Worm (Caenorhabditis elegans) whole organism, early embryonic: ENCODE data around the gene sru-35.
A peak's percentile ranks its signal among the peaks of the same experiment; 100 is the strongest.

Source experiments
- B0310.2 ChIP-seq: sonication (generic microtip); optimal IDR thresholded peaks from 2 replicates; lab custom pipeline; 2016; ENCODE audit warnings: mild to moderate bottlenecking, missing genetic modification characterization, missing compliant biosample characterization
- F13C5.2 ChIP-seq: sonication (generic microtip); optimal IDR thresholded peaks from 2 replicates; lab custom pipeline; 2017; ENCODE audit warnings: mild to moderate bottlenecking, missing genetic modification characterization, inconsistent platforms, missing compliant biosample characterization
- aly-1 ChIP-seq: sonication (generic microtip); optimal IDR thresholded peaks from 2 replicates; lab custom pipeline; 2016; ENCODE audit warnings: missing genetic modification characterization, missing compliant biosample characterization
- ama-1 ChIP-seq: fragments of 150-350 bp; optimal IDR thresholded peaks from 2 replicates; lab custom pipeline; 2014
- ceh-13 ChIP-seq: fragments of 200-800 bp; sonication (Bioruptor generic); optimal IDR thresholded peaks from 2 replicates; lab custom pipeline; 2018; ENCODE audit warnings: mild to moderate bottlenecking, missing genetic modification characterization, missing compliant biosample characterization
- ceh-36 ChIP-seq: sonication (generic microtip); optimal IDR thresholded peaks from 2 replicates; lab custom pipeline; 2016; ENCODE audit warnings: missing genetic modification characterization, inconsistent platforms, missing compliant biosample characterization
- ets-7 ChIP-seq: sonication (generic microtip); optimal IDR thresholded peaks from 2 replicates; lab custom pipeline; 2016; ENCODE audit warnings: missing genotype, missing genetic modification characterization, missing compliant biosample characterization
- flt-1 ChIP-seq: fragments of 200-800 bp; sonication (Bioruptor generic); IDR thresholded peaks from 2 replicates; pipeline ENCODE4 v1.3.6; 2022; ENCODE audit warnings: missing genetic modification characterization, missing compliant biosample characterization
- hmbx-1 ChIP-seq: sonication (generic microtip); optimal IDR thresholded peaks from 2 replicates; lab custom pipeline; 2016; ENCODE audit warnings: mild to moderate bottlenecking, missing genetic modification characterization, missing compliant biosample characterization
- hmg-4 ChIP-seq: fragments of 200-800 bp; sonication (Bioruptor generic); optimal IDR thresholded peaks from 2 replicates; lab custom pipeline; 2018; ENCODE audit warnings: mild to moderate bottlenecking, missing genetic modification characterization, missing compliant biosample characterization
- hnd-1 ChIP-seq: sonication (generic microtip); optimal IDR thresholded peaks from 2 replicates; lab custom pipeline; 2016; ENCODE audit warnings: missing genetic modification characterization, missing compliant biosample characterization
- pes-1 ChIP-seq: fragments of 200-800 bp; sonication (Bioruptor generic); IDR thresholded peaks from 2 replicates; pipeline ENCODE4 v1.3.6; 2022; ENCODE audit warnings: missing genetic modification reagents, missing genetic modification characterization, missing compliant biosample characterization
- scrt-1 ChIP-seq: fragments of 200-800 bp; sonication (Bioruptor generic); IDR thresholded peaks from 2 replicates; pipeline ENCODE4 v1.3.6; 2022; ENCODE audit warnings: missing genetic modification characterization, missing compliant biosample characterization
- sea-1 ChIP-seq: fragments of 200-800 bp; sonication (Bioruptor generic); conservative IDR thresholded peaks from 2 replicates; pipeline ENCODE4 v1.3.6; 2022; ENCODE audit warnings: missing genetic modification characterization, missing compliant biosample characterization
- tbx-11 ChIP-seq: fragments of 200-800 bp; sonication (Bioruptor generic); IDR thresholded peaks from 2 replicates; pipeline ENCODE4 v1.3.6; 2022; ENCODE audit warnings: missing genetic modification characterization, missing compliant biosample characterization
- tbx-37 ChIP-seq: fragments of 200-800 bp; sonication (Bioruptor generic); conservative IDR thresholded peaks from 2 replicates; pipeline ENCODE4 v1.3.6; 2022; ENCODE audit warnings: missing genetic modification reagents, missing genetic modification characterization, missing compliant biosample characterization
- tra-4 ChIP-seq: sonication (generic microtip); optimal IDR thresholded peaks from 2 replicates; lab custom pipeline; 2017; ENCODE audit warnings: missing genetic modification characterization, missing compliant biosample characterization

The sru-35 gene

ce11 chrIV:8790144-8790543, at the start of gene sru-35:
Gene sru-35, minus strand, starts transcription at chrIV:8790244.
- no peak for TF ChIP-seq B0310.2 (tag; lab: Kevin White, UChicago)
- TF ChIP-seq hmbx-1 (tag; lab: Kevin White, UChicago) = no peak
- no peak for TF ChIP-seq tra-4 (tag; lab: Kevin White, UChicago)
- TF ChIP-seq ceh-36 (tag; lab: Kevin White, UChicago) = no peak
- TF ChIP-seq scrt-1 = no peak
- TF ChIP-seq ets-7 (tag; lab: Kevin White, UChicago) = no peak
- TF ChIP-seq hnd-1 (tag; lab: Kevin White, UChicago) = no peak
- TF ChIP-seq aly-1 = no peak
- TF ChIP-seq tbx-37 (GFP tag; lab: Robert Waterston, UW) = no peak
- no peak for TF ChIP-seq ceh-13
- no peak for TF ChIP-seq flt-1 (GFP tag; lab: Robert Waterston, UW)
- no peak for TF ChIP-seq tbx-11 (GFP tag; lab: Robert Waterston, UW)
- TF ChIP-seq sea-1 (GFP tag; lab: Robert Waterston, UW) = no peak
- no peak for TF ChIP-seq hmg-4 (GFP tag; lab: Kevin White, UChicago)
- no peak for TF ChIP-seq F13C5.2 (tag; lab: Kevin White, UChicago)
- TF ChIP-seq ama-1 (lab: Kevin White, UChicago) = no peak
- no peak for TF ChIP-seq pes-1 (GFP tag; lab: Robert Waterston, UW)

- TF ChIP-seq F13C5.2 (tag; lab: Kevin White, UChicago) = no peak
- no peak for TF ChIP-seq ama-1 (lab: Kevin White, UChicago)
- no peak for TF ChIP-seq ets-7 (tag; lab: Kevin White, UChicago)
- no peak for TF ChIP-seq tbx-37 (GFP tag; lab: Robert Waterston, UW)
- no peak for TF ChIP-seq scrt-1
- no peak for TF ChIP-seq ceh-36 (tag; lab: Kevin White, UChicago)
- no peak for TF ChIP-seq ceh-13
- no peak for TF ChIP-seq hnd-1 (tag; lab: Kevin White, UChicago)
- TF ChIP-seq B0310.2 (tag; lab: Kevin White, UChicago) = no peak
- TF ChIP-seq aly-1 = no peak
- no peak for TF ChIP-seq tbx-11 (GFP tag; lab: Robert Waterston, UW)
- no peak for TF ChIP-seq hmg-4 (GFP tag; lab: Kevin White, UChicago)
- TF ChIP-seq tra-4 (tag; lab: Kevin White, UChicago) = no peak
- no peak for TF ChIP-seq hmbx-1 (tag; lab: Kevin White, UChicago)
Measured at ce11 chrIV:8830591-8830990, 40.5 kb upstream of the sru-35 start, which contains the start of gene T28C6.8. Gene T28C6.8, minus strand, starts transcription at chrIV:8830727.

ce11 chrIV:8827500-8827899, 37.5 kb upstream of the sru-35 start, which contains the start of gene T28C6.7:
Gene T28C6.7, plus strand, starts transcription at chrIV:8827800.
- TF ChIP-seq B0310.2 (tag; lab: Kevin White, UChicago) (no peak), ceh-13 (no peak), tra-4 (tag; lab: Kevin White, UChicago) (no peak), flt-1 (GFP tag; lab: Robert Waterston, UW) (no peak)

- 0 out of 2 replicates have a peak, but pooled peaks have one; percentile 14 for TF ChIP-seq tbx-37 (GFP tag; lab: Robert Waterston, UW)
- TF ChIP-seq scrt-1 = 0 out of 2 replicates have a peak, but pooled peaks have one; percentile 33
- no peak for TF ChIP-seq pes-1 (GFP tag; lab: Robert Waterston, UW)
- TF ChIP-seq B0310.2 (tag; lab: Kevin White, UChicago) = no peak
- TF ChIP-seq F13C5.2 (tag; lab: Kevin White, UChicago) = peak; percentile 35
Measured at ce11 chrIV:8826606-8827000, 36.6 kb upstream of the sru-35 start.

- no peak for TF ChIP-seq tbx-37 (GFP tag; lab: Robert Waterston, UW)
- TF ChIP-seq ets-7 (tag; lab: Kevin White, UChicago) = no peak
- TF ChIP-seq pes-1 (GFP tag; lab: Robert Waterston, UW) = no peak
- TF ChIP-seq hnd-1 (tag; lab: Kevin White, UChicago) = no peak
- TF ChIP-seq F13C5.2 (tag; lab: Kevin White, UChicago) = no peak
- no peak for TF ChIP-seq sea-1 (GFP tag; lab: Robert Waterston, UW)
- TF ChIP-seq ceh-36 (tag; lab: Kevin White, UChicago) = no peak
- no peak for TF ChIP-seq scrt-1
- no peak for TF ChIP-seq hmbx-1 (tag; lab: Kevin White, UChicago)
- TF ChIP-seq aly-1 = no peak
- TF ChIP-seq B0310.2 (tag; lab: Kevin White, UChicago) = no peak
- no peak for TF ChIP-seq ama-1 (lab: Kevin White, UChicago)
- TF ChIP-seq ceh-13 = no peak
- TF ChIP-seq tra-4 (tag; lab: Kevin White, UChicago) = no peak
- no peak for TF ChIP-seq tbx-11 (GFP tag; lab: Robert Waterston, UW)
- no peak for TF ChIP-seq hmg-4 (GFP tag; lab: Kevin White, UChicago)
- TF ChIP-seq flt-1 (GFP tag; lab: Robert Waterston, UW) = no peak
Measured at ce11 chrIV:8825997-8826605, 36.1 kb upstream of the sru-35 start.

- TF ChIP-seq aly-1 = no peak
- TF ChIP-seq scrt-1 = no peak
- no peak for TF ChIP-seq ets-7 (tag; lab: Kevin White, UChicago)
- no peak for TF ChIP-seq ceh-13
- no peak for TF ChIP-seq B0310.2 (tag; lab: Kevin White, UChicago)
- TF ChIP-seq sea-1 (GFP tag; lab: Robert Waterston, UW) = no peak
- no peak for TF ChIP-seq tbx-11 (GFP tag; lab: Robert Waterston, UW)
- no peak for TF ChIP-seq F13C5.2 (tag; lab: Kevin White, UChicago)
- TF ChIP-seq flt-1 (GFP tag; lab: Robert Waterston, UW) = no peak
- TF ChIP-seq ama-1 (lab: Kevin White, UChicago) = no peak
- TF ChIP-seq hnd-1 (tag; lab: Kevin White, UChicago) = no peak
- no peak for TF ChIP-seq tbx-37 (GFP tag; lab: Robert Waterston, UW)
- no peak for TF ChIP-seq tra-4 (tag; lab: Kevin White, UChicago)
- TF ChIP-seq hmbx-1 (tag; lab: Kevin White, UChicago) = no peak
- no peak for TF ChIP-seq hmg-4 (GFP tag; lab: Kevin White, UChicago)
- no peak for TF ChIP-seq ceh-36 (tag; lab: Kevin White, UChicago)
- no peak for TF ChIP-seq pes-1 (GFP tag; lab: Robert Waterston, UW)
Measured at ce11 chrIV:8824145-8824833, 34.2 kb upstream of the sru-35 start, which contains the start of the genes col-117 and col-3. Gene col-117, minus strand, starts transcription at chrIV:8824195. Gene col-3, plus strand, starts transcription at chrIV:8824783.
